Fruit fly (Drosophila melanogaster): ENCODE data around the gene Ent1.

DNA sequence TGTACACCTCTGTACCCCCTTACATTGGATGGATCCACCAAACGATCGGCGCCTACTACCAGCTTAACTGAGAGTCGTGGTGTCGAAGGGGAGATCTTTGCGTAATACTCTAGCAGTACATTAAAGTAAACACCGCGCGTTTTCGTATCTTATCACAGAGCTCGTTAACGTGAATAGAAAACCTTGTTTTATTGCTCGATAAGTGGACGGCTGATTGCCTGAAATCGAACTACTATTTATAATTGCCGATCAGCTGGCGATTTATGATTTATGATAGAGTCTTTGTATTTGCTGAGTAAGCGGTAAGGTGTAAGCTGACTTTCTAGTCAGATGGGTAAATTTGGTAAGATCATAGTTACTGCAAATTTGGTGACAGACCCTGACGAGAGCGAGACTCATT, 34.8 kb downstream of the Ent1 start:
- no peak for TF ChIP-seq ewg (GFP tag; optimal IDR thresholded peaks at IDR 0.05)
- TF ChIP-seq CkIIα-i1 (GFP tag; IDR thresholded peaks at IDR 0.05): no peak
- no peak for TF ChIP-seq esg (GFP tag; conservative IDR thresholded peaks at IDR 0.05)
- TF ChIP-seq CG16813 (GFP tag; IDR thresholded peaks at IDR 0.05; ENCODE audit: partially characterized antibody): no peak
- TF ChIP-seq Hr78 (GFP tag; optimal IDR thresholded peaks at IDR 0.05): no peak

All from whole organism, embryonic.